Worm (Caenorhabditis elegans) whole organism, late embryonic: ENCODE data around the gene C01G10.18.

ENCODE experiments used
- K02D7.2 ChIP-seq: sonication (generic microtip); optimal IDR thresholded peaks from 2 replicates; lab custom pipeline; 2017; ENCODE audit warnings: mild to moderate bottlenecking, missing genetic modification characterization, missing compliant biosample characterization
- Y22D7AL.16 ChIP-seq: sonication (generic microtip); optimal IDR thresholded peaks from 2 replicates; lab custom pipeline; 2016; ENCODE audit warnings: missing genetic modification characterization, missing compliant biosample characterization
- ama-1 ChIP-seq: fragments of 150-350 bp; optimal IDR thresholded peaks from 2 replicates; lab custom pipeline; 2014
- ceh-18 ChIP-seq: sonication (generic microtip); optimal IDR thresholded peaks from 2 replicates; lab custom pipeline; 2016; ENCODE audit warnings: missing genetic modification characterization, missing compliant biosample characterization
- ceh-19 ChIP-seq: fragments of 200-800 bp; sonication (Bioruptor generic); optimal IDR thresholded peaks from 2 replicates; lab custom pipeline; 2018; ENCODE audit warnings: mild to moderate bottlenecking, missing genetic modification characterization, missing compliant biosample characterization
- ceh-2 ChIP-seq: sonication (generic microtip); optimal IDR thresholded peaks from 2 replicates; lab custom pipeline; 2016; ENCODE audit warnings: missing genotype, missing genetic modification characterization, missing compliant biosample characterization
- ceh-22 ChIP-seq: sonication (generic microtip); optimal IDR thresholded peaks from 2 replicates; lab custom pipeline; 2017; ENCODE audit warnings: missing biosample characterization, missing genetic modification characterization
- ceh-30 ChIP-seq: fragments of 150-350 bp; optimal IDR thresholded peaks from 2 replicates; lab custom pipeline; 2014; ENCODE audit warnings: missing biosample characterization, missing genetic modification characterization
- ceh-31 ChIP-seq: sonication (generic microtip); optimal IDR thresholded peaks from 2 replicates; lab custom pipeline; 2016; ENCODE audit warnings: missing genetic modification characterization, missing compliant biosample characterization
- ceh-34 ChIP-seq: sonication (generic microtip); optimal IDR thresholded peaks from 2 replicates; lab custom pipeline; 2016; ENCODE audit warnings: mild to moderate bottlenecking, missing genetic modification characterization, missing compliant biosample characterization
- ceh-6 ChIP-seq: fragments of 200-800 bp; sonication (Bioruptor generic); optimal IDR thresholded peaks from 2 replicates; lab custom pipeline; 2018; ENCODE audit warnings: mild to moderate bottlenecking, missing genetic modification characterization, missing compliant biosample characterization
- che-1 ChIP-seq: sonication (generic microtip); optimal IDR thresholded peaks from 2 replicates; lab custom pipeline; 2016; ENCODE audit warnings: mild to moderate bottlenecking, missing genetic modification characterization, missing compliant biosample characterization
- dmd-4 ChIP-seq: sonication (generic microtip); optimal IDR thresholded peaks from 2 replicates; lab custom pipeline; 2016; ENCODE audit warnings: borderline replicate concordance, missing genetic modification characterization, missing compliant biosample characterization
- dve-1 ChIP-seq: sonication (generic microtip); optimal IDR thresholded peaks from 2 replicates; lab custom pipeline; 2017; ENCODE audit warnings: antibody characterized with exemption, mild to moderate bottlenecking, missing genetic modification characterization, missing compliant biosample characterization
- fkh-10 ChIP-seq: fragments of 150-350 bp; optimal IDR thresholded peaks from 2 replicates; lab custom pipeline; 2014; ENCODE audit warnings: missing biosample characterization, missing genetic modification reagents, missing genetic modification characterization
- fkh-6 ChIP-seq: sonication (generic microtip); optimal IDR thresholded peaks from 2 replicates; lab custom pipeline; 2016; ENCODE audit warnings: missing genetic modification characterization, missing compliant biosample characterization
- gmeb-2 ChIP-seq: sonication (generic microtip); optimal IDR thresholded peaks from 2 replicates; lab custom pipeline; 2016; ENCODE audit warnings: missing genetic modification characterization, inconsistent platforms, missing compliant biosample characterization
- hlh-15 ChIP-seq: sonication (generic microtip); optimal IDR thresholded peaks from 2 replicates; lab custom pipeline; 2016; ENCODE audit warnings: missing genetic modification characterization, missing compliant biosample characterization
- hlh-8 ChIP-seq: sonication (generic microtip); optimal IDR thresholded peaks from 2 replicates; lab custom pipeline; 2016; ENCODE audit warnings: missing genotype, missing genetic modification characterization, missing compliant biosample characterization
- lim-6 ChIP-seq: sonication (generic microtip); optimal IDR thresholded peaks from 2 replicates; lab custom pipeline; 2016; ENCODE audit warnings: missing genetic modification characterization, missing compliant biosample characterization
- lin-11 ChIP-seq: fragments of 200-800 bp; sonication (Bioruptor generic); optimal IDR thresholded peaks from 2 replicates; lab custom pipeline; 2018; ENCODE audit warnings: mild to moderate bottlenecking, missing genetic modification characterization, missing compliant biosample characterization
- mec-3 ChIP-seq: sonication (generic microtip); optimal IDR thresholded peaks from 2 replicates; lab custom pipeline; 2016; ENCODE audit warnings: borderline replicate concordance, missing genetic modification characterization, missing compliant biosample characterization
- nhr-11 ChIP-seq: fragments of 150-350 bp; optimal IDR thresholded peaks from 2 replicates; lab custom pipeline; 2014; ENCODE audit warnings: missing biosample characterization, missing genetic modification characterization
- nhr-232 ChIP-seq: sonication (generic microtip); optimal IDR thresholded peaks from 2 replicates; lab custom pipeline; 2016; ENCODE audit warnings: missing genetic modification characterization, missing compliant biosample characterization
- npax-4 ChIP-seq: sonication (generic microtip); optimal IDR thresholded peaks from 2 replicates; lab custom pipeline; 2016; ENCODE audit warnings: missing genetic modification characterization, missing compliant biosample characterization
- pag-3 ChIP-seq: sonication (generic microtip); optimal IDR thresholded peaks from 2 replicates; lab custom pipeline; 2016; ENCODE audit warnings: missing compliant biosample characterization, missing genetic modification characterization, borderline replicate concordance
- pax-1 ChIP-seq: fragments of 150-350 bp; optimal IDR thresholded peaks from 2 replicates; lab custom pipeline; 2014; ENCODE audit warnings: missing biosample characterization, missing genetic modification characterization
- pha-2 ChIP-seq: sonication (generic microtip); optimal IDR thresholded peaks from 2 replicates; lab custom pipeline; 2017; ENCODE audit warnings: mild to moderate bottlenecking, missing genetic modification characterization, missing compliant biosample characterization
- pqm-1 ChIP-seq: sonication (generic microtip); optimal IDR thresholded peaks from 2 replicates; lab custom pipeline; 2016; ENCODE audit warnings: missing genetic modification characterization, missing compliant biosample characterization
- pros-1 ChIP-seq: fragments of 150-350 bp; optimal IDR thresholded peaks from 2 replicates; lab custom pipeline; 2014; ENCODE audit warnings: missing biosample characterization, missing genetic modification reagents, missing genetic modification characterization
- ref-2 ChIP-seq: sonication (generic microtip); optimal IDR thresholded peaks from 2 replicates; lab custom pipeline; 2016; ENCODE audit warnings: missing genetic modification characterization, missing compliant biosample characterization
- sox-2 ChIP-seq: fragments of 200-800 bp; sonication (Bioruptor generic); IDR thresholded peaks from 2 replicates; pipeline ENCODE4 v1.3.6; 2022; ENCODE audit warnings: missing genetic modification reagents, missing genetic modification characterization, missing compliant biosample characterization
- sox-4 ChIP-seq: sonication (generic microtip); optimal IDR thresholded peaks from 2 replicates; lab custom pipeline; 2017; ENCODE audit warnings: mild to moderate bottlenecking, missing genetic modification characterization, inconsistent platforms, missing compliant biosample characterization
- tbx-2 ChIP-seq: sonication (generic microtip); optimal IDR thresholded peaks from 2 replicates; lab custom pipeline; 2016; ENCODE audit warnings: missing genetic modification characterization, missing compliant biosample characterization
- unc-42 ChIP-seq: sonication (generic microtip); optimal IDR thresholded peaks from 2 replicates; lab custom pipeline; 2016; ENCODE audit warnings: missing genotype, missing genetic modification characterization, missing compliant biosample characterization
- unc-55 ChIP-seq: sonication (generic microtip); optimal IDR thresholded peaks from 2 replicates; lab custom pipeline; 2017; ENCODE audit warnings: missing biosample characterization, missing genetic modification reagents, missing genetic modification characterization
- unc-86 ChIP-seq: sonication (generic microtip); optimal IDR thresholded peaks from 2 replicates; lab custom pipeline; 2016; ENCODE audit warnings: missing genetic modification characterization, missing compliant biosample characterization
- zip-5 ChIP-seq: sonication (generic microtip); optimal IDR thresholded peaks from 2 replicates; lab custom pipeline; 2016; ENCODE audit warnings: missing genetic modification characterization, missing compliant biosample characterization

Gene C01G10.18

ce11 chrV:15065068-15065744, 23.3 kb downstream of the C01G10.18 start, which contains the start of gene C25D7.9 (continued):
- TF ChIP-seq sox-2 (GFP tag; lab: Robert Waterston, UW) (no peak; the same call in none of the 2 replicates), ceh-19 (peak; percentile 46)
- TF ChIP-seq, all 69 proteins: peak for 10

- no peak for TF ChIP-seq ceh-34 (tag; lab: Kevin White, UChicago)
- TF ChIP-seq nhr-232 (tag; lab: Kevin White, UChicago) = no peak
- no peak for TF ChIP-seq ceh-30 (tag; lab: Kevin White, UChicago)
- TF ChIP-seq ceh-2 (tag; lab: Kevin White, UChicago) = no peak
- no peak for TF ChIP-seq npax-4 (tag; lab: Kevin White, UChicago)
- no peak for TF ChIP-seq mec-3 (tag; lab: Kevin White, UChicago)
- TF ChIP-seq nhr-11 (tag; lab: Kevin White, UChicago) = no peak
- no peak for TF ChIP-seq pqm-1 (tag; lab: Kevin White, UChicago)
- no peak for TF ChIP-seq che-1
- no peak for TF ChIP-seq ref-2 (tag; lab: Kevin White, UChicago)
- TF ChIP-seq ceh-18 (tag; lab: Kevin White, UChicago) = no peak
These were observed 24.5 kb downstream of the C01G10.18 start, which contains the start of gene rap-2 for ce11 chrV:15063987-15064386. Gene rap-2 (minus strand): TSS chrV:15064087.

DNA sequence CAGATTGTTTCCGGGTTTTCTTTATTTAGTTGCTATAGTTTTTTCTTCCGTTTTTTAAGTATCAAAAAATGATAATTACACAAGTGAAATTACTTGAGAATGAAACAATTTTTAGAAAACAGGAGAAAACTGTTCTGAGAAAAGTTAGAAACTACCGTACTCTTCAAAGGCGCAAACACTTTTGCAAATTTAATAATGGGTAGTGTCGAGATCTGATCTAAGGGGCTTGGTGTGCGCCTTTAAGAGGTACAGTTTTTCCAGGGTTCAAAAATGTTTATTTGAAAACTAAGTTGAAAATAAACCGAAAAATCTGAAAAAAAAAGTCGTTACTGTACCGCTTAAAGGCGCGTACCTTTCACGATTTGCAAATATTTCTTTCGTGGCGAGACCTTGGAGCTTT, 27.9 kb downstream of the C01G10.18 start:
- TF ChIP-seq lin-11 (tag; lab: Kevin White, UChicago) = no peak
- TF ChIP-seq nhr-11 (tag; lab: Kevin White, UChicago) = no peak
- no peak for TF ChIP-seq zip-5 (tag; lab: Kevin White, UChicago)
- TF ChIP-seq unc-86 (tag; lab: Kevin White, UChicago) = no peak
- no peak for TF ChIP-seq fkh-6 (tag; lab: Kevin White, UChicago)
- TF ChIP-seq lim-6 = no peak
- no peak for TF ChIP-seq npax-4 (tag; lab: Kevin White, UChicago)
- TF ChIP-seq fkh-10 (GFP tag; lab: Kevin White, UChicago) = no peak
- no peak for TF ChIP-seq ama-1
- no peak for TF ChIP-seq unc-55
- no peak for TF ChIP-seq dve-1
- TF ChIP-seq ceh-2 (tag; lab: Kevin White, UChicago) = no peak
- TF ChIP-seq sox-2 (GFP tag; lab: Robert Waterston, UW) = no peak
- TF ChIP-seq nhr-232 (tag; lab: Kevin White, UChicago) = no peak

DNA sequence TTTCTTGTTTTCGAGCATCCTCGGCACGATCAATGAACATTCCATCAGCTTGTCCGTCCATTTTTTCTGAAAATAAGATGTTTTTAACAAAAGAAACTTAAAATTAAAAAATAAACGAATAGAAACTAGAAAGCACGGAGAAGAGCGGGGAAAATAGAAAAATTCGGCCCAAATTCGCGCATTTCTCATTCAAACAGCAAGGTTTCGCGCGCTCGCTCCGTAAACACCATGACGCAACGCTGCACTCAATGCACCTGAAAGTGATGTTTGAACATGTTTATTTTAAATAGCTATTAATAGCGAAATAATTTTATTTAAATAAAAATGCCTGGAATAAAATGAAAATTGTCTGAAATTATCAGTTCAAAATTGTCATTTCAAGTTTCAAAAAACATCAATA, 29.0 kb downstream of the C01G10.18 start, which contains the start of the genes mcm-3 and C25D7.15:
TSS of gene mcm-3 (minus strand) at position 66 of the 400 bp plus-strand sequence.
TSS of gene C25D7.15 (plus strand) at position 275 of the 400 bp plus-strand sequence.
- TF ChIP-seq hlh-15 (no peak), Y22D7AL.16 (tag; lab: Kevin White, UChicago) (no peak), pha-2 (tag; lab: Kevin White, UChicago) (no peak), dmd-4 (no peak), ceh-19 (no peak)

ce11 chrV:15058965-15059364, 29.5 kb downstream of the C01G10.18 start:
- TF ChIP-seq ceh-22 (tag; lab: Kevin White, UChicago) = no peak
- no peak for TF ChIP-seq ceh-31 (tag; lab: Kevin White, UChicago)
- no peak for TF ChIP-seq mec-3 (tag; lab: Kevin White, UChicago)
- no peak for TF ChIP-seq sox-4 (tag; lab: Kevin White, UChicago)
- TF ChIP-seq pax-1 = no peak
- TF ChIP-seq pros-1 = no peak

ce11 chrV:15058423-15058822, 30.1 kb downstream of the C01G10.18 start:
- TF ChIP-seq unc-42 (tag; lab: Kevin White, UChicago) (no peak), nhr-11 (tag; lab: Kevin White, UChicago) (no peak), K02D7.2 (no peak), pag-3 (tag; lab: Kevin White, UChicago) (no peak), dmd-4 (no peak), fkh-6 (tag; lab: Kevin White, UChicago) (no peak), sox-2 (GFP tag; lab: Robert Waterston, UW) (no peak), gmeb-2 (tag; lab: Kevin White, UChicago) (no peak), hlh-8 (tag; lab: Kevin White, UChicago) (no peak), tbx-2 (no peak), ceh-6 (GFP tag; lab: Kevin White, UChicago) (no peak), unc-55 (no peak), pros-1 (no peak)
